Worm (Caenorhabditis elegans) whole organism, mixed stage, embryonic: ENCODE results near the gene sfxn-1.4.

Source experiments
- blmp-1 ChIP-seq: fragments of 150-350 bp; optimal IDR thresholded peaks from 2 replicates; lab custom pipeline; 2014; ENCODE audit warnings: missing biosample characterization, missing genetic modification characterization
- drap-1 ChIP-seq: fragments of 200-800 bp; sonication (Bioruptor generic); optimal IDR thresholded peaks from 3 replicates; lab custom pipeline; 2018; ENCODE audit warnings: mild to moderate bottlenecking, missing genetic modification characterization, missing compliant biosample characterization
- ham-2 ChIP-seq: fragments of 200-800 bp; sonication (Bioruptor generic); optimal IDR thresholded peaks from 2 replicates; lab custom pipeline; 2018; ENCODE audit warnings: mild to moderate bottlenecking, missing genetic modification characterization, missing compliant biosample characterization
- lsy-2 ChIP-seq: fragments of 150-350 bp; optimal IDR thresholded peaks from 2 replicates; lab custom pipeline; 2014; ENCODE audit warnings: missing biosample characterization, missing genetic modification characterization
- nhr-237 ChIP-seq: fragments of 150-350 bp; optimal IDR thresholded peaks from 2 replicates; lab custom pipeline; 2014; ENCODE audit warnings: missing biosample characterization, missing genetic modification characterization
- unc-62 ChIP-seq: fragments of 150-350 bp; optimal IDR thresholded peaks from 2 replicates; lab custom pipeline; 2014; ENCODE audit warnings: missing biosample characterization, missing genetic modification reagents, missing genetic modification characterization
- ztf-11 ChIP-seq: fragments of 150-350 bp; optimal IDR thresholded peaks from 2 replicates; lab custom pipeline; 2014; ENCODE audit warnings: missing biosample characterization, missing genetic modification characterization

- TF ChIP-seq lsy-2 (tag; lab: Kevin White, UChicago) (peak; percentile 48), nhr-237 (tag; lab: Kevin White, UChicago) (peak; percentile 34), ham-2 (GFP tag; lab: Kevin White, UChicago) (peak; percentile 99), unc-62 (GFP tag; lab: Kevin White, UChicago) (peak; percentile 82), ztf-11 (tag; lab: Kevin White, UChicago) (peak; percentile 86), drap-1 (GFP tag; lab: Kevin White, UChicago) (peak; percentile 82), blmp-1 (peak; percentile 30)
These were observed 46.9 kb downstream of the sfxn-1.4 start for ce11 chrII:11634057-11634676.
